Fruit fly (Drosophila melanogaster) whole organism, embryonic: ENCODE measurements around the gene CG8173.

Source experiments
- B-H1 ChIP-seq: fragments of 200-800 bp; sonication (Bioruptor generic); IDR thresholded peaks from 3 replicates; pipeline ENCODE4 v1.3.6; 2022; ENCODE audit warnings: missing biosample characterization, missing genetic modification characterization
- Bgb ChIP-seq: fragments of 200-800 bp; sonication (Bioruptor generic); IDR thresholded peaks from 2 replicates; pipeline ENCODE4 v1.3.6; 2022; ENCODE audit warnings: missing biosample characterization, missing genetic modification characterization; ENCODE audit not compliant: partially characterized antibody
- Blimp-1 ChIP-seq: fragments of 200-800 bp; sonication (Bioruptor generic); optimal IDR thresholded peaks from 3 replicates; lab custom pipeline; 2018; ENCODE audit warnings: missing biosample characterization, missing genetic modification characterization, mild to moderate bottlenecking, moderate library complexity, missing genetic modification reagents
- CG10147 ChIP-seq: fragments of 200-800 bp; sonication (Bioruptor generic); optimal IDR thresholded peaks from 2 replicates; lab custom pipeline; 2019; ENCODE audit warnings: missing biosample characterization, mild to moderate bottlenecking, missing genetic modification characterization, moderate library complexity
- CG12236 ChIP-seq: fragments of 200-800 bp; sonication (Bioruptor generic); optimal IDR thresholded peaks from 2 replicates; lab custom pipeline; 2016; ENCODE audit warnings: missing biosample characterization, missing genetic modification characterization
- CG14014 ChIP-seq: fragments of 200-800 bp; sonication (Bioruptor generic); IDR thresholded peaks from 2 replicates; pipeline ENCODE4 v1.3.6; 2022; ENCODE audit warnings: missing biosample characterization, missing genetic modification characterization
- CG14710 ChIP-seq: fragments of 200-800 bp; sonication (Bioruptor generic); optimal IDR thresholded peaks from 3 replicates; lab custom pipeline; 2019; ENCODE audit warnings: missing biosample characterization, mild to moderate bottlenecking, missing genetic modification characterization, moderate library complexity
- CG15514 ChIP-seq: fragments of 200-800 bp; sonication (Bioruptor generic); optimal IDR thresholded peaks from 3 replicates; lab custom pipeline; 2017; ENCODE audit warnings: missing biosample characterization, missing genetic modification characterization, mild to moderate bottlenecking, moderate library complexity, missing genetic modification reagents
- CG17186 ChIP-seq: fragments of 200-800 bp; sonication (Bioruptor generic); optimal IDR thresholded peaks from 3 replicates; lab custom pipeline; 2017; ENCODE audit warnings: missing biosample characterization, missing genetic modification reagents, missing genetic modification characterization
- CG17359 ChIP-seq: fragments of 200-800 bp; sonication (Bioruptor generic); optimal IDR thresholded peaks from 3 replicates; lab custom pipeline; 2018; ENCODE audit warnings: missing biosample characterization, mild to moderate bottlenecking, missing genetic modification characterization, moderate library complexity
- CG1832 ChIP-seq: fragments of 200-800 bp; sonication (Bioruptor generic); optimal IDR thresholded peaks from 2 replicates; lab custom pipeline; 2017; ENCODE audit warnings: missing biosample characterization, mild to moderate bottlenecking, missing genetic modification characterization, inconsistent platforms
- CG2116 ChIP-seq: fragments of 200-800 bp; sonication (Bioruptor generic); optimal IDR thresholded peaks from 3 replicates; lab custom pipeline; 2018; ENCODE audit warnings: missing biosample characterization, mild to moderate bottlenecking, missing genetic modification characterization
- CG2875 ChIP-seq: fragments of 200-800 bp; sonication (Bioruptor generic); optimal IDR thresholded peaks from 2 replicates; lab custom pipeline; 2017; ENCODE audit warnings: missing biosample characterization, mild to moderate bottlenecking, missing genetic modification characterization, missing genetic modification reagents
- CG30403 ChIP-seq: fragments of 200-800 bp; sonication (Bioruptor generic); optimal IDR thresholded peaks from 3 replicates; lab custom pipeline; 2016; ENCODE audit warnings: missing biosample characterization, missing genetic modification characterization
- CG30431 ChIP-seq: fragments of 200-800 bp; sonication (Bioruptor generic); optimal IDR thresholded peaks from 2 replicates; lab custom pipeline; 2017; ENCODE audit warnings: missing biosample characterization, missing genetic modification characterization
- CG5245 ChIP-seq: fragments of 200-800 bp; sonication (Bioruptor generic); optimal IDR thresholded peaks from 3 replicates; lab custom pipeline; 2016; ENCODE audit warnings: missing biosample characterization, missing genetic modification characterization
- CG6791 ChIP-seq: fragments of 200-800 bp; sonication (Bioruptor generic); IDR thresholded peaks from 3 replicates; pipeline ENCODE4 v1.3.6; 2022; ENCODE audit warnings: missing biosample characterization, missing genetic modification characterization; ENCODE audit not compliant: partially characterized antibody
- CG7357 ChIP-seq: fragments of 200-800 bp; sonication (Bioruptor generic); IDR thresholded peaks from 3 replicates; pipeline ENCODE4 v1.3.6; 2022; ENCODE audit warnings: missing biosample characterization, missing genetic modification characterization
- CTCF ChIP-seq: fragments of 200-800 bp; sonication (Bioruptor generic); optimal IDR thresholded peaks from 2 replicates; lab custom pipeline; 2017; ENCODE audit warnings: missing biosample characterization, mild to moderate bottlenecking, missing genetic modification characterization, moderate library complexity
- Chrac-16 ChIP-seq: fragments of 200-800 bp; sonication (Bioruptor generic); optimal IDR thresholded peaks from 3 replicates; lab custom pipeline; 2016; ENCODE audit warnings: missing biosample characterization, missing genetic modification characterization
- CoRest ChIP-seq: fragments of 200-800 bp; sonication (Bioruptor generic); optimal IDR thresholded peaks from 3 replicates; lab custom pipeline; 2018; ENCODE audit warnings: missing biosample characterization, mild to moderate bottlenecking, missing genetic modification characterization, moderate library complexity
- Drgx ChIP-seq: fragments of 200-800 bp; sonication (Bioruptor generic); IDR thresholded peaks from 2 replicates; pipeline ENCODE4 v1.3.6; 2022; ENCODE audit warnings: missing biosample characterization, missing genetic modification characterization
- Fer3 ChIP-seq: fragments of 200-800 bp; sonication (Bioruptor generic); optimal IDR thresholded peaks from 2 replicates; lab custom pipeline; 2018; ENCODE audit warnings: missing biosample characterization, mild to moderate bottlenecking, missing genetic modification characterization, moderate library complexity
- HmgD ChIP-seq: fragments of 200-800 bp; sonication (Bioruptor generic); optimal IDR thresholded peaks from 3 replicates; lab custom pipeline; 2016; ENCODE audit warnings: missing biosample characterization, missing genetic modification characterization
- Rfx ChIP-seq: fragments of 200-800 bp; sonication (Bioruptor generic); IDR thresholded peaks from 2 replicates; pipeline ENCODE4 v1.3.6; 2022; ENCODE audit warnings: missing biosample characterization, missing genetic modification characterization
- Sox100B ChIP-seq: fragments of 200-800 bp; sonication (Bioruptor generic); optimal IDR thresholded peaks from 3 replicates; lab custom pipeline; 2018; ENCODE audit warnings: missing biosample characterization, mild to moderate bottlenecking, missing genetic modification characterization
- YL-1 ChIP-seq: fragments of 200-800 bp; sonication (Bioruptor generic); optimal IDR thresholded peaks from 3 replicates; lab custom pipeline; 2017; ENCODE audit warnings: missing biosample characterization, mild to moderate bottlenecking, missing genetic modification characterization
- ap ChIP-seq: fragments of 200-800 bp; sonication (Bioruptor generic); IDR thresholded peaks from 2 replicates; pipeline ENCODE4 v1.3.6; 2022; ENCODE audit warnings: missing biosample characterization, missing genetic modification characterization
- bbx ChIP-seq: fragments of 200-800 bp; sonication (Bioruptor generic); IDR thresholded peaks from 2 replicates; pipeline ENCODE4 v1.3.6; 2022; ENCODE audit warnings: missing biosample characterization, missing genetic modification characterization; ENCODE audit not compliant: partially characterized antibody
- danr ChIP-seq: fragments of 200-800 bp; sonication (Bioruptor generic); IDR thresholded peaks from 2 replicates; pipeline ENCODE4 v1.3.6; 2022; ENCODE audit warnings: missing biosample characterization, missing genetic modification characterization
- disco-r ChIP-seq: fragments of 200-800 bp; sonication (Bioruptor generic); optimal IDR thresholded peaks from 2 replicates; lab custom pipeline; 2016; ENCODE audit warnings: missing biosample characterization, missing genetic modification characterization
- esg ChIP-seq: fragments of 200-800 bp; sonication (Bioruptor generic); conservative IDR thresholded peaks from 2 replicates; pipeline ENCODE4 v1.3.6; 2022; ENCODE audit warnings: missing biosample characterization, missing genetic modification characterization
- fd64A ChIP-seq: fragments of 200-800 bp; sonication (Bioruptor generic); optimal IDR thresholded peaks from 3 replicates; lab custom pipeline; 2018; ENCODE audit warnings: missing biosample characterization, mild to moderate bottlenecking, missing genetic modification characterization
- fd96Cb ChIP-seq: fragments of 200-800 bp; sonication (Bioruptor generic); optimal IDR thresholded peaks from 2 replicates; lab custom pipeline; 2018; ENCODE audit warnings: missing biosample characterization, mild to moderate bottlenecking, missing genetic modification characterization, moderate library complexity
- gcm ChIP-seq: fragments of 200-800 bp; sonication (Bioruptor generic); optimal IDR thresholded peaks from 2 replicates; lab custom pipeline; 2019; ENCODE audit warnings: missing biosample characterization, mild to moderate bottlenecking, missing genetic modification characterization, moderate library complexity
- gem ChIP-seq: fragments of 200-800 bp; sonication (Bioruptor generic); optimal IDR thresholded peaks from 2 replicates; lab custom pipeline; 2019; ENCODE audit warnings: missing biosample characterization, mild to moderate bottlenecking, missing genetic modification characterization, moderate library complexity
- ham ChIP-seq: fragments of 200-800 bp; sonication (Bioruptor generic); IDR thresholded peaks from 2 replicates; pipeline ENCODE4 v1.3.6; 2022; ENCODE audit warnings: missing biosample characterization, missing genetic modification characterization
- jing ChIP-seq: fragments of 200-800 bp; sonication (Bioruptor generic); optimal IDR thresholded peaks from 2 replicates; lab custom pipeline; 2018; ENCODE audit warnings: missing biosample characterization, mild to moderate bottlenecking, missing genetic modification characterization
- lab ChIP-seq: fragments of 200-800 bp; sonication (Bioruptor generic); optimal IDR thresholded peaks from 3 replicates; lab custom pipeline; 2017; ENCODE audit warnings: missing biosample characterization, missing genetic modification characterization, mild to moderate bottlenecking, moderate library complexity, missing genetic modification reagents
- maf-S ChIP-seq: fragments of 200-800 bp; sonication (Bioruptor generic); optimal IDR thresholded peaks from 2 replicates; lab custom pipeline; 2016; ENCODE audit warnings: missing biosample characterization, missing genetic modification characterization
- oc ChIP-seq: fragments of 200-800 bp; sonication (Bioruptor generic); optimal IDR thresholded peaks from 2 replicates; lab custom pipeline; 2018; ENCODE audit warnings: missing biosample characterization, mild to moderate bottlenecking, missing genetic modification characterization, moderate library complexity
- pita ChIP-seq: fragments of 200-800 bp; sonication (Bioruptor generic); optimal IDR thresholded peaks from 2 replicates; lab custom pipeline; 2017; ENCODE audit warnings: missing biosample characterization, mild to moderate bottlenecking, missing genetic modification characterization
- ro ChIP-seq: fragments of 200-800 bp; sonication (Bioruptor generic); IDR thresholded peaks from 2 replicates; pipeline ENCODE4 v1.3.6; 2022; ENCODE audit warnings: missing biosample characterization, missing genetic modification characterization
- sc ChIP-seq, 3 experiments: fragments of >200 bp in 2 of 3; fragments of 200-800 bp in 1 of 3; sonication (Bioruptor generic) in 1 of 3; optimal IDR thresholded peaks; 2 replicates in 2 of 3; 3 replicates in 1 of 3; lab custom pipeline; 2017; ENCODE audit warnings: mild to moderate bottlenecking in 1 of 3, missing biosample characterization in 1 of 3, missing genetic modification characterization in 1 of 3, missing genetic modification reagents in 1 of 3
- sens ChIP-seq: fragments of 200-800 bp; sonication (Bioruptor generic); peaks from one replicate; lab custom pipeline; 2016; ENCODE audit warnings: missing biosample characterization, missing genetic modification characterization
- sisA ChIP-seq: fragments of 200-800 bp; sonication (Bioruptor generic); IDR thresholded peaks from 2 replicates; pipeline ENCODE4 v1.3.6; 2022; ENCODE audit warnings: missing biosample characterization, missing genetic modification characterization
- stwl ChIP-seq: fragments of 200-800 bp; sonication (Bioruptor generic); optimal IDR thresholded peaks from 3 replicates; lab custom pipeline; 2018; ENCODE audit warnings: missing biosample characterization, mild to moderate bottlenecking, missing genetic modification characterization, moderate library complexity
- toy ChIP-seq: fragments of 200-800 bp; sonication (Bioruptor generic); IDR thresholded peaks from 2 replicates; pipeline ENCODE4 v1.3.6; 2022; ENCODE audit warnings: missing biosample characterization, missing genetic modification characterization
- unc-4 ChIP-seq: fragments of 200-800 bp; sonication (Bioruptor generic); IDR thresholded peaks from 2 replicates; pipeline ENCODE4 v1.3.6; 2022; ENCODE audit warnings: missing biosample characterization, missing genetic modification characterization; ENCODE audit not compliant: partially characterized antibody

Gene CG8173

DNA sequence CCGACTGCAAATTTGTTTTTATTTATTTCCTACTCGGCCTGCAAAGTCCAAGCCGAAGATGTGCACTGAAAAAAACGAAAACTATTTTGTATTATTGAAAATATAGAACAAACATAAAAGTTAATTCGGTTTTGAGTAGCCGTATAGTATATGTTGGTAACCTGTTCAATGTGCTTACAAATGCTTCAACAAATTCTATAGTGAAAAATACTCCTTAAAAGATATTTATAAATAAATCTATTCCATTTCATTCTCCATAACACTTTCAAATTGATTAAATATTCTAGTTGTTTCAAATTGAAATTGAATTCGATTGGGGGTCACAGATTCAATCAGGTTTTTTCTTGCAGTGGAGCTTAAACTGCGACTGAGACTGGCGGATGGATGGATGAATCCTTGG lies 45.7 kb upstream of the CG8173 start:
- no peak for TF ChIP-seq CoRest (tag; lab: Kevin White, UChicago)
- peak; percentile 49 for TF ChIP-seq sens (GFP tag; lab: Kevin White, UChicago)
- TF ChIP-seq gem (tag; lab: Kevin White, UChicago): peak; percentile 0

DNA sequence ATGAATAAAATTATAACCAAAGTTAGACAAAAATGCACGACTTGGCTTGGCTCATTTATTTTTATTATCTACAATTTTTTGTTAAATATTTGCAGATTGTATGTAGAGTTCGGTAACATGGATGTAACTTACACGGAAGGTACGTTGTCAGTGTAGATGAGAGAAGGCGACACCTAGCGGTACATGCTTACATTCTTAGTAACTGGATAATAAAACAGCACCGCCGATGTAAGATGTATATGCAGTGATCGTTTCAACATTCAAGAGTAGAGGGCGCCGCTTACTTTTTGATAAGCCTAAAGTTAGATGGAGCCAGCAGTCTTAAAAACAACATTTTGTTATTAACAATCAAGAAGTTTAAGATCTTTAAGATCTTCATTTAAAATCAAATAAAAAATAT lies 42.2 kb upstream of the CG8173 start:
- TF ChIP-seq CG30431 (GFP tag; lab: Kevin White, UChicago) (peak; percentile 28), fd64A (GFP tag; lab: Kevin White, UChicago) (no peak), Rfx (GFP tag; lab: Robert Waterston, UW) (peak; percentile 79), Drgx (GFP tag; lab: Robert Waterston, UW) (no peak), Blimp-1 (peak; percentile 3), CG14710 (tag; lab: Kevin White, UChicago) (peak; percentile 20), maf-S (GFP tag; lab: Kevin White, UChicago) (peak; percentile 48), unc-4 (GFP tag; lab: Robert Waterston, UW) (no peak), Fer3 (tag; lab: Kevin White, UChicago) (no peak), CG7357 (GFP tag; lab: Robert Waterston, UW) (no peak; the same call in 2 of the 3 replicates), jing (no peak), disco-r (GFP tag; lab: Kevin White, UChicago) (no peak), CG2875 (GFP tag; lab: Kevin White, UChicago) (no peak), gcm (GFP tag; lab: Kevin White, UChicago) (no peak), CG10147 (peak; percentile 2), CTCF (GFP tag; lab: Kevin White, UChicago) (peak; percentile 98), CG30403 (GFP tag; lab: Kevin White, UChicago) (peak; percentile 65), stwl (tag; lab: Kevin White, UChicago) (peak; percentile 31), CG5245 (peak; percentile 41), YL-1 (GFP tag; lab: Kevin White, UChicago) (no peak), ro (no peak), ham (GFP tag; lab: Robert Waterston, UW) (no peak), Chrac-16 (GFP tag; lab: Kevin White, UChicago) (peak; percentile 71), CG2116 (GFP tag; lab: Kevin White, UChicago) (no peak), fd96Cb (no peak), CG17359 (tag; lab: Kevin White, UChicago) (peak; percentile 56), pita (GFP tag; lab: Kevin White, UChicago) (peak; percentile 75), CG6791 (GFP tag; lab: Robert Waterston, UW) (no peak; the same call in 2 of the 3 replicates), bbx (GFP tag; lab: Robert Waterston, UW) (peak; percentile 60), esg (GFP tag; lab: Robert Waterston, UW) (no peak), HmgD (peak; percentile 73), CG12236 (GFP tag; lab: Kevin White, UChicago) (no peak), Bgb (GFP tag; lab: Robert Waterston, UW) (peak; percentile 79), sc (optimal IDR thresholded peaks at IDR 0.05; lab: Kevin White, UChicago) (no peak), sc (GFP tag; optimal IDR thresholded peaks at IDR 0.05; lab: Kevin White, UChicago) (no peak), B-H1 (GFP tag; lab: Robert Waterston, UW) (no peak), CG14014 (GFP tag; lab: Robert Waterston, UW) (no peak), sisA (GFP tag; lab: Robert Waterston, UW) (peak; percentile 66), Sox100B (no peak), oc (tag; lab: Kevin White, UChicago) (no peak), CG17186 (no peak), CG1832 (GFP tag; lab: Kevin White, UChicago) (no peak), gem (tag; lab: Kevin White, UChicago) (peak; percentile 57), ap (GFP tag; lab: Robert Waterston, UW) (no peak), CG15514 (no peak), lab (GFP tag; lab: Kevin White, UChicago) (no peak), danr (GFP tag; lab: Robert Waterston, UW) (no peak), toy (GFP tag; lab: Robert Waterston, UW) (no peak)
